Worm (Caenorhabditis elegans) whole organism, mixed stage, embryonic: Measurements from ENCODE around the gene nspb-12.

Source experiments
- blmp-1 ChIP-seq: fragments of 150-350 bp; optimal IDR thresholded peaks from 2 replicates; lab custom pipeline; 2014; ENCODE audit warnings: missing biosample characterization, missing genetic modification characterization
- elt-1 ChIP-seq: sonication (generic microtip); optimal IDR thresholded peaks from 2 replicates; lab custom pipeline; 2017; ENCODE audit warnings: missing genetic modification characterization, mild to moderate bottlenecking, missing compliant biosample characterization, antibody characterized with exemption, moderate library complexity, borderline replicate concordance; ENCODE audit not compliant: insufficient read depth
- ham-2 ChIP-seq: fragments of 200-800 bp; sonication (Bioruptor generic); optimal IDR thresholded peaks from 2 replicates; lab custom pipeline; 2018; ENCODE audit warnings: mild to moderate bottlenecking, missing genetic modification characterization, missing compliant biosample characterization
- lsy-2 ChIP-seq: fragments of 150-350 bp; optimal IDR thresholded peaks from 2 replicates; lab custom pipeline; 2014; ENCODE audit warnings: missing biosample characterization, missing genetic modification characterization
- nhr-12 ChIP-seq: fragments of 150-350 bp; optimal IDR thresholded peaks from 2 replicates; lab custom pipeline; 2014; ENCODE audit warnings: missing biosample characterization, missing genetic modification characterization
- snpc-4 ChIP-seq: fragments of 150-350 bp; optimal IDR thresholded peaks from 2 replicates; lab custom pipeline; 2014; ENCODE audit warnings: missing biosample characterization, missing genetic modification characterization
- unc-62 ChIP-seq: fragments of 150-350 bp; optimal IDR thresholded peaks from 2 replicates; lab custom pipeline; 2014; ENCODE audit warnings: missing biosample characterization, missing genetic modification reagents, missing genetic modification characterization

DNA sequence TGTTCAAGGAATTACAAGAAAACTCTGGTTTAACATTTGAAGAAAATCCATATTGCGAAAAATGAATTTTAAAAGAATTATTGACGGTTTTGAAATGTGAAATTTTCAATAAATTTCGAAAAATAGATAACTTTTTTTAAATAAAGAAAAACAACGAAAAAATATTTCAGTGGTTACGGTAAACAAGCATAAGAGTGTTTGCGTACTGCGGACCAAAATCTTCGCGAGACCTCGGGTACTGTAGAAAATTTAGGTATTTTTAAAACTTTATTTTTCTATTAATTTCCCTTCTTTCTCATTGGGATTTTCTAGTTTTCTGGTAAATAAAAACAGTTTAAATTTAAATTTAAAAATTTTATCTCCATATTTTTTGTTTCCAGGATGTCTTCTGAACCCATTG lies 35.5 kb upstream of the nspb-12 start, which contains the start of gene xnd-1:
- no peak for TF ChIP-seq blmp-1 (tag; lab: Kevin White, UChicago)
- no peak for TF ChIP-seq unc-62 (GFP tag; lab: Kevin White, UChicago)
- TF ChIP-seq elt-1: no peak
- TF ChIP-seq lsy-2 (tag; lab: Kevin White, UChicago): no peak
- no peak for TF ChIP-seq nhr-12 (tag; lab: Kevin White, UChicago)
- no peak for TF ChIP-seq ham-2 (GFP tag; lab: Kevin White, UChicago)
- TF ChIP-seq snpc-4: no peak
